Fruit fly (Drosophila melanogaster): ENCODE results near the gene CG18766.
A peak's percentile ranks its signal among the peaks of the same experiment; 100 is the strongest.

- TF ChIP-seq CG6854 (GFP tag; optimal IDR thresholded peaks at IDR 0.05) (peak; percentile 40), eg (GFP tag; IDR thresholded peaks at IDR 0.05) (0 out of 3 replicates have a peak, but pooled peaks have one; percentile 22), CG3032 (tag; optimal IDR thresholded peaks at IDR 0.05) (peak; percentile 69), CG3919 (GFP tag; optimal IDR thresholded peaks at IDR 0.05) (peak; percentile 77), Blimp-1 (GFP tag; optimal IDR thresholded peaks at IDR 0.05) (peak; percentile 43), Hr4 (GFP tag; optimal IDR thresholded peaks at IDR 0.05) (peak; percentile 59), Met (GFP tag; optimal IDR thresholded peaks at IDR 0.05) (peak; percentile 78), Lpt (GFP tag; optimal IDR thresholded peaks at IDR 0.05) (peak; percentile 48)
Measured at dm6 chr3R:27217465-27218059, 27.5 kb downstream of the CG18766 start.

Measured in whole organism, prepupa.